Fruit fly (Drosophila melanogaster) whole organism, embryonic: ENCODE data around the gene Ugt305A1.

Experiments
- Antp ChIP-seq: fragments of 200-800 bp; sonication (Bioruptor generic); optimal IDR thresholded peaks from 3 replicates; lab custom pipeline; 2016; ENCODE audit warnings: missing biosample characterization, missing genetic modification characterization
- Blimp-1 ChIP-seq: fragments of 200-800 bp; sonication (Bioruptor generic); optimal IDR thresholded peaks from 3 replicates; lab custom pipeline; 2018; ENCODE audit warnings: missing biosample characterization, missing genetic modification characterization, mild to moderate bottlenecking, moderate library complexity, missing genetic modification reagents
- CG10321 ChIP-seq: fragments of 200-800 bp; sonication (Bioruptor generic); IDR thresholded peaks from 2 replicates; pipeline ENCODE4 v1.3.6; 2022; ENCODE audit warnings: missing biosample characterization, missing genetic modification characterization
- CG10565 ChIP-seq: fragments of 200-800 bp; sonication (Bioruptor generic); optimal IDR thresholded peaks from 3 replicates; lab custom pipeline; 2016; ENCODE audit warnings: missing biosample characterization, mild to moderate bottlenecking, missing genetic modification characterization
- CG11456 ChIP-seq: fragments of 200-800 bp; sonication (Bioruptor generic); IDR thresholded peaks from 3 replicates; pipeline ENCODE4 v1.3.6; 2022; ENCODE audit warnings: missing biosample characterization, missing genetic modification characterization
- CG11504 ChIP-seq: fragments of 200-800 bp; sonication (Bioruptor generic); optimal IDR thresholded peaks from 3 replicates; lab custom pipeline; 2019; ENCODE audit warnings: missing biosample characterization, mild to moderate bottlenecking, missing genetic modification characterization, moderate library complexity
- CG13287 ChIP-seq: fragments of 200-800 bp; sonication (Bioruptor generic); IDR thresholded peaks from 2 replicates; pipeline ENCODE4 v1.3.6; 2022; ENCODE audit warnings: missing biosample characterization, missing genetic modification characterization; ENCODE audit not compliant: partially characterized antibody
- CG13424 ChIP-seq: fragments of 200-800 bp; sonication (Bioruptor generic); optimal IDR thresholded peaks from 2 replicates; lab custom pipeline; 2019; ENCODE audit warnings: missing biosample characterization, mild to moderate bottlenecking, missing genetic modification characterization, moderate library complexity
- CG14050 ChIP-seq: fragments of 200-800 bp; sonication (Bioruptor generic); IDR thresholded peaks from 3 replicates; pipeline ENCODE4 v1.3.6; 2022; ENCODE audit warnings: missing biosample characterization, missing genetic modification characterization
- CG15269 ChIP-seq: fragments of 200-800 bp; sonication (Bioruptor generic); optimal IDR thresholded peaks from 2 replicates; lab custom pipeline; 2018; ENCODE audit warnings: missing biosample characterization, mild to moderate bottlenecking, missing genetic modification characterization, moderate library complexity
- CG15696 ChIP-seq: fragments of 200-800 bp; sonication (Bioruptor generic); optimal IDR thresholded peaks from 2 replicates; lab custom pipeline; 2019; ENCODE audit warnings: missing biosample characterization, mild to moderate bottlenecking, missing genetic modification characterization, moderate library complexity
- CG17802 ChIP-seq: fragments of 200-800 bp; sonication (Bioruptor generic); optimal IDR thresholded peaks from 2 replicates; lab custom pipeline; 2018; ENCODE audit warnings: missing biosample characterization, mild to moderate bottlenecking, missing genetic modification characterization, moderate library complexity
- CG18476 ChIP-seq: fragments of 200-800 bp; sonication (Bioruptor generic); optimal IDR thresholded peaks from 2 replicates; lab custom pipeline; 2016; ENCODE audit warnings: missing biosample characterization, mild to moderate bottlenecking, missing genetic modification characterization
- CG2712 ChIP-seq: fragments of 200-800 bp; optimal IDR thresholded peaks from 3 replicates; lab custom pipeline; 2019; ENCODE audit warnings: missing biosample characterization, mild to moderate bottlenecking, missing genetic modification characterization, moderate library complexity
- CG3838 ChIP-seq: fragments of 200-800 bp; sonication (Bioruptor generic); optimal IDR thresholded peaks from 3 replicates; lab custom pipeline; 2016; ENCODE audit warnings: missing biosample characterization, missing genetic modification characterization
- CG4404 ChIP-seq: fragments of 200-800 bp; sonication (Bioruptor generic); IDR thresholded peaks from 2 replicates; pipeline ENCODE4 v1.3.6; 2022; ENCODE audit warnings: missing biosample characterization, missing genetic modification characterization
- CG6654 ChIP-seq: fragments of 200-800 bp; sonication (Bioruptor generic); optimal IDR thresholded peaks from 2 replicates; lab custom pipeline; 2017; ENCODE audit warnings: missing biosample characterization, mild to moderate bottlenecking, missing genetic modification characterization
- CG7556 ChIP-seq: fragments of 200-800 bp; sonication (Bioruptor generic); optimal IDR thresholded peaks from 2 replicates; lab custom pipeline; 2017; ENCODE audit warnings: missing biosample characterization, mild to moderate bottlenecking, missing genetic modification characterization
- CG8944 ChIP-seq: fragments of 200-800 bp; sonication (Bioruptor generic); optimal IDR thresholded peaks from 3 replicates; lab custom pipeline; 2016; ENCODE audit warnings: missing biosample characterization, missing genetic modification characterization
- CG9437 ChIP-seq: fragments of 200-800 bp; sonication (Bioruptor generic); optimal IDR thresholded peaks from 2 replicates; lab custom pipeline; 2018; ENCODE audit warnings: missing biosample characterization, mild to moderate bottlenecking, missing genetic modification characterization
- CG9817 ChIP-seq: fragments of 200-800 bp; sonication (Bioruptor generic); optimal IDR thresholded peaks from 2 replicates; lab custom pipeline; 2018; ENCODE audit warnings: missing biosample characterization, mild to moderate bottlenecking, missing genetic modification characterization, moderate library complexity
- Camta ChIP-seq: fragments of 200-800 bp; sonication (Bioruptor generic); optimal IDR thresholded peaks from 2 replicates; lab custom pipeline; 2016; ENCODE audit warnings: missing biosample characterization, missing genetic modification characterization
- CrebB ChIP-seq: fragments of 200-800 bp; sonication (Bioruptor generic); optimal IDR thresholded peaks from 3 replicates; lab custom pipeline; 2018; ENCODE audit warnings: missing biosample characterization, mild to moderate bottlenecking, missing genetic modification characterization
- D19B ChIP-seq: fragments of 200-800 bp; sonication (Bioruptor generic); optimal IDR thresholded peaks from 2 replicates; lab custom pipeline; 2017; ENCODE audit warnings: missing biosample characterization, mild to moderate bottlenecking, missing genetic modification characterization
- Dp ChIP-seq: fragments of 200-800 bp; sonication (Bioruptor generic); optimal IDR thresholded peaks from 2 replicates; lab custom pipeline; 2018; ENCODE audit warnings: missing biosample characterization, mild to moderate bottlenecking, missing genetic modification characterization, moderate library complexity
- Dref ChIP-seq: fragments of 200-800 bp; sonication (Bioruptor generic); IDR thresholded peaks from 2 replicates; pipeline ENCODE4 v1.3.6; 2022; ENCODE audit warnings: missing biosample characterization, missing genetic modification characterization
- Gug ChIP-seq: fragments of 200-800 bp; sonication (Bioruptor generic); IDR thresholded peaks from 4 replicates; pipeline ENCODE4 v1.3.6; 2022; ENCODE audit warnings: missing biosample characterization, missing genetic modification characterization
- H2.0 ChIP-seq: fragments of 200-800 bp; sonication (Bioruptor generic); IDR thresholded peaks from 2 replicates; pipeline ENCODE4 v1.3.6; 2022; ENCODE audit warnings: missing biosample characterization, missing genetic modification characterization
- Hr39 ChIP-seq: fragments of >200 bp; optimal IDR thresholded peaks from 2 replicates; lab custom pipeline; 2017
- Med ChIP-seq: fragments of 200-800 bp; sonication (Bioruptor generic); peaks from one replicate; lab custom pipeline; 2016; ENCODE audit warnings: missing biosample characterization, missing genetic modification characterization, mild to moderate bottlenecking, inconsistent platforms, moderate library complexity
- NC2α ChIP-seq: fragments of 200-800 bp; sonication (Bioruptor generic); optimal IDR thresholded peaks from 2 replicates; lab custom pipeline; 2016; ENCODE audit warnings: missing biosample characterization, missing genetic modification characterization
- NK7.1 ChIP-seq: fragments of 200-800 bp; sonication (Bioruptor generic); optimal IDR thresholded peaks from 3 replicates; lab custom pipeline; 2016; ENCODE audit warnings: missing biosample characterization, missing genetic modification characterization
- Optix ChIP-seq: fragments of 200-800 bp; sonication (Bioruptor generic); IDR thresholded peaks from 3 replicates; pipeline ENCODE4 v1.3.6; 2022; ENCODE audit warnings: missing biosample characterization, missing genetic modification characterization
- Scr ChIP-seq: fragments of 200-800 bp; sonication (Bioruptor generic); IDR thresholded peaks from 2 replicates; pipeline ENCODE4 v1.3.6; 2022; ENCODE audit warnings: missing biosample characterization, missing genetic modification characterization; ENCODE audit not compliant: partially characterized antibody
- Sox100B ChIP-seq: fragments of 200-800 bp; sonication (Bioruptor generic); optimal IDR thresholded peaks from 3 replicates; lab custom pipeline; 2018; ENCODE audit warnings: missing biosample characterization, mild to moderate bottlenecking, missing genetic modification characterization
- Sry-δ ChIP-seq: fragments of 200-800 bp; sonication (Bioruptor generic); optimal IDR thresholded peaks from 2 replicates; lab custom pipeline; 2016; ENCODE audit warnings: missing biosample characterization, missing genetic modification characterization
- ato ChIP-seq: fragments of 200-800 bp; sonication (Bioruptor generic); IDR thresholded peaks from 2 replicates; pipeline ENCODE4 v1.3.6; 2022; ENCODE audit warnings: missing biosample characterization, missing genetic modification characterization; ENCODE audit not compliant: partially characterized antibody
- emc ChIP-seq: fragments of 200-800 bp; sonication (Bioruptor generic); optimal IDR thresholded peaks from 2 replicates; lab custom pipeline; 2016; ENCODE audit warnings: missing biosample characterization, missing genetic modification characterization
- fd3F ChIP-seq: fragments of 200-800 bp; sonication (Bioruptor generic); optimal IDR thresholded peaks from 2 replicates; lab custom pipeline; 2018; ENCODE audit warnings: missing biosample characterization, mild to moderate bottlenecking, missing genetic modification characterization, moderate library complexity
- fru ChIP-seq: fragments of >200 bp; optimal IDR thresholded peaks from 2 replicates; lab custom pipeline; 2017
- hb ChIP-seq: fragments of 200-800 bp; sonication (Bioruptor generic); IDR thresholded peaks from 3 replicates; pipeline ENCODE4 v1.3.6; 2022; ENCODE audit warnings: missing biosample characterization, missing genetic modification characterization; ENCODE audit not compliant: partially characterized antibody
- jigr1 ChIP-seq: fragments of 200-800 bp; sonication (Bioruptor generic); IDR thresholded peaks from 3 replicates; pipeline ENCODE4 v1.3.6; 2022; ENCODE audit warnings: missing biosample characterization, missing genetic modification characterization
- nau ChIP-seq: fragments of 200-800 bp; sonication (Bioruptor generic); optimal IDR thresholded peaks from 3 replicates; lab custom pipeline; 2017; ENCODE audit warnings: missing biosample characterization, mild to moderate bottlenecking, missing genetic modification characterization, missing genetic modification reagents
- nom ChIP-seq: fragments of 200-800 bp; sonication (Bioruptor generic); optimal IDR thresholded peaks from 2 replicates; lab custom pipeline; 2017; ENCODE audit warnings: missing biosample characterization, missing genetic modification characterization, mild to moderate bottlenecking, moderate library complexity, missing genetic modification reagents
- pum ChIP-seq: fragments of 200-800 bp; sonication (Bioruptor generic); optimal IDR thresholded peaks from 2 replicates; lab custom pipeline; 2016; ENCODE audit warnings: missing biosample characterization, missing genetic modification characterization
- sim ChIP-seq: fragments of 200-800 bp; sonication (Bioruptor generic); IDR thresholded peaks from 2 replicates; pipeline ENCODE4 v1.3.6; 2022; ENCODE audit warnings: missing biosample characterization, missing genetic modification characterization
- sisA ChIP-seq: fragments of 200-800 bp; sonication (Bioruptor generic); IDR thresholded peaks from 2 replicates; pipeline ENCODE4 v1.3.6; 2022; ENCODE audit warnings: missing biosample characterization, missing genetic modification characterization
- trh ChIP-seq: fragments of 200-800 bp; sonication (Bioruptor generic); optimal IDR thresholded peaks from 2 replicates; lab custom pipeline; 2016; ENCODE audit warnings: missing biosample characterization, missing genetic modification characterization
- unpg ChIP-seq: fragments of 200-800 bp; sonication (Bioruptor generic); optimal IDR thresholded peaks from 3 replicates; lab custom pipeline; 2018; ENCODE audit warnings: missing biosample characterization, mild to moderate bottlenecking, missing genetic modification characterization, moderate library complexity
- zen2 ChIP-seq: fragments of 200-800 bp; sonication (Bioruptor generic); IDR thresholded peaks from 3 replicates; pipeline ENCODE4 v1.3.6; 2022; ENCODE audit warnings: missing biosample characterization, missing genetic modification characterization; ENCODE audit not compliant: partially characterized antibody

The Ugt305A1 gene

DNA sequence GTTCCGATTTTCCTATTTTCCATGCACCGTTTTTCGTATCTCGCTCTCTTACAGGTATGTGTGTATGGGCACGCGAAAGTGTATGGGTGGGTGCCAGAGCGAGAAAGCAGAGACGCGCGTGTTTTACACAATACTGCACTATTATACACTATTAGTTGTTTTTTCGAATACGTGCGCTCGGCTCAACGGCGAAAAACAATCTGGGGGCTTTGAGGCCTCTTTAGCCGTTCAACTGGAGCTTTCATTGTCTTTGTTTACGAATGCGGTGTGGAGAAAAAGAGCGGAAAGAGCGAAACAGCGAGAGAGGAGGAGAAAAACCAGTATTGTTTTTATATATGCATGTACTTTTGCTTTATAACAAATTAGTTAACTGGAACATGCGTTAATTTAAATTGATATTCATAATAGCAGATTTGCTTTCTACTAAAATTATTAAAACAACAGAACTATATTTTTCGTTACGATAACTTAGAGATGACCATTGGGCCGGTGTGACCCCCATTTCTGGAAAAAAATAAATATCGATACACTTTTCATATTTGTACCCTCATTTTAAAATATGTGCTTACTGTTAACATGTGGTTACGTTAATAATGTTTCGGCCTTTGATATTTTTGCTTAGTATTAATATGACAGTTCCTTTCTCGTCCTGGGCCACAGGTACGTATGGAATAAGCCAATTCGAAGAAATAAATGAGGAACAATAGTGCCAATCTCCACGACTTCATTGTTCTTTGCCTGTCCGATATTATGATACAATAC is 43.1 kb downstream of the Ugt305A1 start, which contains the start of gene CG14995:
TSS of gene CG14995 (minus strand) at position 761 of the 762 bp plus-strand sequence.
- TF ChIP-seq nom (GFP tag; lab: Kevin White, UChicago) = peak; percentile 77
- no peak for TF ChIP-seq CG14050 (GFP tag; lab: Robert Waterston, UW)
- no peak for TF ChIP-seq fd3F
- TF ChIP-seq sisA (GFP tag; lab: Robert Waterston, UW) = no peak
- no peak for TF ChIP-seq trh (GFP tag; lab: Kevin White, UChicago)
- peak; percentile 25; the same call in 2 of the 3 replicates for TF ChIP-seq hb (GFP tag; lab: Robert Waterston, UW)
- TF ChIP-seq fru = no peak
- no peak for TF ChIP-seq CG3838 (GFP tag; lab: Kevin White, UChicago)
- no peak for TF ChIP-seq CG4404 (GFP tag; lab: Robert Waterston, UW)
- no peak for TF ChIP-seq H2.0 (GFP tag; lab: Robert Waterston, UW)
- no peak for TF ChIP-seq CrebB (tag; lab: Kevin White, UChicago)
- no peak for TF ChIP-seq Gug
- peak; percentile 69 for TF ChIP-seq CG13287 (GFP tag; lab: Robert Waterston, UW)
- 0 out of 2 replicates have a peak, but pooled peaks have one; percentile 10 for TF ChIP-seq CG10321
- TF ChIP-seq Sry-δ (GFP tag; lab: Kevin White, UChicago) = peak; percentile 91
- TF ChIP-seq pum (GFP tag; lab: Kevin White, UChicago) = no peak
- no peak for TF ChIP-seq CG7556 (GFP tag; lab: Kevin White, UChicago)
- TF ChIP-seq Scr (GFP tag; lab: Robert Waterston, UW) = peak; percentile 67
- no peak for TF ChIP-seq CG15269
- TF ChIP-seq Camta = no peak
- peak; percentile 72 for TF ChIP-seq nau (GFP tag; lab: Kevin White, UChicago)
- TF ChIP-seq CG15696 (tag; lab: Kevin White, UChicago) = no peak
- no peak for TF ChIP-seq Hr39 (lab: Kevin White, UChicago)
- no peak for TF ChIP-seq Sox100B (GFP tag; lab: Kevin White, UChicago)
- TF ChIP-seq Antp (GFP tag; lab: Kevin White, UChicago) = no peak
- no peak for TF ChIP-seq CG9817 (tag; lab: Kevin White, UChicago)
- TF ChIP-seq Blimp-1 (GFP tag; lab: Kevin White, UChicago) = peak; percentile 15
- TF ChIP-seq unpg (GFP tag; lab: Kevin White, UChicago) = no peak
- TF ChIP-seq CG11456 = no peak
- TF ChIP-seq ato (GFP tag; lab: Robert Waterston, UW) = peak; percentile 33; the same call in 1 of the 2 replicates
- no peak for TF ChIP-seq emc (GFP tag; lab: Kevin White, UChicago)
- peak; percentile 31 for TF ChIP-seq CG2712
- no peak for TF ChIP-seq D19B (GFP tag; lab: Kevin White, UChicago)
- TF ChIP-seq CG8944 (GFP tag; lab: Kevin White, UChicago) = no peak
- no peak for TF ChIP-seq CG17802 (tag; lab: Kevin White, UChicago)
- no peak for TF ChIP-seq CG6654 (GFP tag; lab: Kevin White, UChicago)
- peak; percentile 72 for TF ChIP-seq Dp (GFP tag; lab: Kevin White, UChicago)
- TF ChIP-seq Optix = no peak
- TF ChIP-seq Med (GFP tag; lab: Kevin White, UChicago) = peak; percentile 69
- no peak for TF ChIP-seq CG10565 (GFP tag; lab: Kevin White, UChicago)
- no peak; the same call in 1 of the 3 replicates for TF ChIP-seq zen2 (GFP tag; lab: Robert Waterston, UW)
- TF ChIP-seq NK7.1 (GFP tag; lab: Kevin White, UChicago) = no peak
- TF ChIP-seq CG13424 = no peak
- TF ChIP-seq Dref = peak; percentile 78
- no peak for TF ChIP-seq NC2α (GFP tag; lab: Kevin White, UChicago)
- TF ChIP-seq jigr1 (GFP tag; lab: Robert Waterston, UW) = no peak
- no peak for TF ChIP-seq CG18476 (GFP tag; lab: Kevin White, UChicago)
- no peak for TF ChIP-seq sim
- peak; percentile 14 for TF ChIP-seq CG11504 (tag; lab: Kevin White, UChicago)
- peak; percentile 27 for TF ChIP-seq CG9437 (GFP tag; lab: Kevin White, UChicago)
